Worm (Caenorhabditis elegans) whole organism, L2 larva: Measurements from ENCODE around the gene eef-1A.2.

Experiments used
- ama-1 ChIP-seq: fragments of 150-350 bp; optimal IDR thresholded peaks from 2 replicates; lab custom pipeline; 2018; ENCODE audit warnings: inconsistent platforms
- lin-13 ChIP-seq: fragments of 150-350 bp; optimal IDR thresholded peaks from 2 replicates; lab custom pipeline; 2014; ENCODE audit warnings: missing biosample characterization, missing genetic modification reagents, missing genetic modification characterization
- nhr-12 ChIP-seq: fragments of 150-350 bp; optimal IDR thresholded peaks from 2 replicates; lab custom pipeline; 2014; ENCODE audit warnings: missing biosample characterization, missing genetic modification characterization

- no peak for TF ChIP-seq ama-1 (lab: Kevin White, UChicago)
- no peak for TF ChIP-seq nhr-12 (tag; lab: Kevin White, UChicago)
- no peak for TF ChIP-seq lin-13 (GFP tag; lab: Kevin White, UChicago)
Observed at ce11 chrX:7826590-7827260, 3.3 kb downstream of the eef-1A.2 start.
